Fruit fly (Drosophila melanogaster) whole organism: ENCODE measurements around the gene milt.
A peak's percentile ranks its signal among the peaks of the same experiment; 100 is the strongest.

Experiments
- CG8478 ChIP-seq: fragments of >200 bp; optimal IDR thresholded peaks from 2 replicates; lab custom pipeline; 2018; ENCODE audit warnings: inconsistent platforms
- Dll ChIP-seq: fragments of >200 bp; optimal IDR thresholded peaks from 2 replicates; lab custom pipeline; 2017
- EcR ChIP-seq, 2 experiments: fragments of >200 bp; optimal IDR thresholded peaks; 2 replicates each; lab custom pipeline; 2017; ENCODE audit warnings: missing biosample characterization in 2 of 2, missing genetic modification characterization in 2 of 2, missing genetic modification reagents in 2 of 2
- pan ChIP-seq: fragments of >200 bp; optimal IDR thresholded peaks from 2 replicates; lab custom pipeline; 2017
- psq ChIP-seq: fragments of >200 bp; optimal IDR thresholded peaks from 2 replicates; lab custom pipeline; 2017
- usp ChIP-seq: fragments of >200 bp; optimal IDR thresholded peaks from 2 replicates; lab custom pipeline; 2017; ENCODE audit warnings: missing biosample characterization, missing genetic modification characterization, mixed read lengths

Gene milt

DNA sequence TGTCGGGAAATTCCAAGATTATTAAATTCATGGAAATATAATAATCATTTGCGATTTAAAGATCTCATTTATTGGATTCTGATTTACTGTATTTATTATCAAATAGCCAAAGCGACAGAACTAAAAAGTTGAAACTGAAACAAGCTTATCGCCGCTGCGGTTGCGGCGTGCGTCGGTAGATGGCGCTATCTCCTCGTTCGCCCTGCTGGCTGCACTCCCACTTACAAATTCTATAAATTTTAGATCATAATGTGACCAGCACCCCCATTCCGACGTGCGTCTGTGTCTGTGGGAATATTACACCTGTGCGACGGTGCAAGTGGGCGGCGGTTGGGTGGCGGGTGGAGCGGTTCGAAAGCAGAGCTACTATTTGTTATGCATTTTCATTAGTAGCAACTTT, 59.8 kb downstream of the milt start:
- TF ChIP-seq Dll (lab: Kevin White, UChicago) (no peak), EcR (GFP tag; optimal IDR thresholded peaks at IDR 0.05; lab: Kevin White, UChicago) (no peak), pan (lab: Kevin White, UChicago) (no peak), psq (lab: Kevin White, UChicago) (no peak), usp (no peak), CG8478 (lab: Kevin White, UChicago) (no peak)

DNA sequence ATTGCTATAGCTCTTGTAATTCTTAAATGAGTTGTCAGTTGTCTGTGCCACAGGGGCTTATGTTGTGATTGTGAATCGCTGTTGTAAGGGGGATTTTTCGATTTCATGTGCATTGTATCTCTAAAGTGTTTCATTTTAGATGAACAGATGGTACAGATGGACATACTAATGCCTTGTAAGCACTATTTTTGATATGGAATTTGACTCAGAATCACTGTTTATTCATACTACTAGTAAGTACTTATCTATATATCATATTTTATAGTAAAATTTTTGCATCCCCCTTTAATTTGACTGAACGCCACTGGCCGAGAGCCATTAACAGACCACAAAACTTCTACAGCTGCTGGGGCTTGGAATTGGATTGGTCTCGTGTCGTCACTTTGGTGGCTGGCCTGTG, 63.2 kb downstream of the milt start:
- TF ChIP-seq EcR (GFP tag; optimal IDR thresholded peaks at IDR 0.05; lab: Kevin White, UChicago) (no peak), psq (lab: Kevin White, UChicago) (no peak), Dll (lab: Kevin White, UChicago) (no peak), usp (no peak), pan (lab: Kevin White, UChicago) (no peak), CG8478 (lab: Kevin White, UChicago) (no peak)

DNA sequence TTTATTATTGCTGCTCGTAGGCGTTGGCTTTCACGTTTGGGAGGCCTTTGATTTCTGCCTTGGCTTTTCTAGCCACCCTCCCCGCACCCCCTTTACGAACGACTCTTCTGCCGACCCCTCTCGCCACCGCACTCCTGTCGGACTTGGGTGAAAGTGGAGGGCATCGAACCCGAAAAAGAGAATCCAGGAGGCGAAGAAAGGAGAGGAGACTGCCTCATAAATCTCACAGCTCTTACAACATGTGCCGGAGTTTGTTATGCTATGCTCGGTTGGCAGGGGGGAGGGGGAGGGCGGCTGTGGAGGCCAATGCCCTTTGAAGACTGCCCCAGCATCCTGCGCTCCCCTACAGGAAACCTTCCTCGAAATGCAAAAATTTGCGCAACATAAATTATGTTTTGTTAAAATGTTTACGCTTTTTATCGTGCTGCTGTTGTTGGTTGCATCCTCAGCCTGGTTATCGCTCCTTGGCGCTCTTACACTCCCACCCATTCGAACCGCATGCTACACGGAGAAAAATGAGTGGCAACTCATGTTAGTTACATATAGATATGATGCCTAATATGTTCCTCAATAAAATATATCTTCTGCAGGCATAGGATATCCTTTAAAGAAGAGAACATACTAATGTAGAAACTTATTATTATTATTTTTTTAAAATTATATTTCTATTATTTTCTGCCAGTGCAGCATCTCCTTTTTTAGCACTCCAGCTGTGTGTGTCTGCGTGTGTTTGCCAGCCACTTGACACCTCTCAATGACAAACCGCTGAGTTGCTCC, 66.8 kb downstream of the milt start:
- TF ChIP-seq EcR (GFP tag; optimal IDR thresholded peaks at IDR 0.05; lab: Kevin White, UChicago) (peak; percentile 58 to 78), psq (lab: Kevin White, UChicago) (no peak)
